Fruit fly (Drosophila melanogaster) whole organism, prepupa: ENCODE measurements around the gene htt.

ENCODE experiments used
- CG9139 ChIP-seq: fragments of 200-800 bp; sonication (Bioruptor generic); optimal IDR thresholded peaks from 3 replicates; lab custom pipeline; 2017; ENCODE audit warnings: missing biosample characterization, mild to moderate bottlenecking, missing genetic modification characterization
- Gug ChIP-seq: fragments of 200-800 bp; sonication (Bioruptor generic); IDR thresholded peaks from 2 replicates; pipeline ENCODE4 v1.3.6; 2022; ENCODE audit warnings: missing biosample characterization, missing genetic modification characterization
- Met ChIP-seq: fragments of 200-800 bp; sonication (Bioruptor generic); optimal IDR thresholded peaks from 3 replicates; lab custom pipeline; 2016; ENCODE audit warnings: missing biosample characterization, missing genetic modification characterization
- OdsH ChIP-seq: fragments of 200-800 bp; sonication (Bioruptor generic); optimal IDR thresholded peaks from 3 replicates; lab custom pipeline; 2016; ENCODE audit warnings: missing biosample characterization, missing genetic modification characterization
- Smox ChIP-seq: fragments of 200-800 bp; sonication (Bioruptor generic); optimal IDR thresholded peaks from 3 replicates; lab custom pipeline; 2016; ENCODE audit warnings: missing biosample characterization, missing genetic modification characterization
- cyc ChIP-seq: fragments of 200-800 bp; sonication (Bioruptor generic); optimal IDR thresholded peaks from 3 replicates; lab custom pipeline; 2016; ENCODE audit warnings: missing biosample characterization, missing genetic modification characterization
- fd85E ChIP-seq: fragments of 200-800 bp; sonication (Bioruptor generic); optimal IDR thresholded peaks from 3 replicates; lab custom pipeline; 2016; ENCODE audit warnings: missing biosample characterization, missing genetic modification characterization
- topi ChIP-seq: fragments of 200-800 bp; sonication (Bioruptor generic); optimal IDR thresholded peaks from 3 replicates; lab custom pipeline; 2016; ENCODE audit warnings: missing biosample characterization, missing genetic modification characterization

dm6 chr3R:28679583-28679982, 16.5 kb upstream of the htt start:
- TF ChIP-seq Gug (GFP tag; lab: Robert Waterston, UW) (no peak), Smox (GFP tag; lab: Kevin White, UChicago) (no peak), cyc (no peak), CG9139 (GFP tag; lab: Kevin White, UChicago) (no peak), OdsH (no peak), topi (GFP tag; lab: Kevin White, UChicago) (no peak), Met (GFP tag; lab: Kevin White, UChicago) (no peak), fd85E (no peak)
